Worm (Caenorhabditis elegans): ENCODE measurements around the gene memi-1.
A peak's percentile ranks its signal among the peaks of the same experiment; 100 is the strongest.

Gene memi-1

DNA sequence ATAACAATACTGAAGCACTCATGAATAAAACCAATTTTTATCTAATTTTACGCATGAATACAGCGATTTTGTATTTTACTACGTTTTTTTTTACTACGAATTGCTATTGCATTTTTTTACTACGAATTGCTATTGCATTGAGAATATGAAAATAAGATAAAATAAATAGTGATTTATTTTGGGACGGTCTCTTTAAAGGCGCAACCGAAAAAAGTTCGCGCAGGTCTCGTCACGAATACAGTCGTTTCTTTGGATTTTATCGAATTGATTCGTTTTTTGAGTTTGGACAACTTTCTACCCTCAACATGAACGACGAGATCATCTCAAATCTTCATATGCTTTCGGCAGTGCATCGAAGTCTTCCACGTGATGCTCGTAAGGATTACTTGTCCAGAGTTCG lies 8.4 kb downstream of the memi-1 start, which contains the start of gene Y17G9B.4:
Y17G9B.4 (plus strand) TSS at position 306 of the 400 bp plus-strand sequence.
- TF ChIP-seq nfya-1 (tag; optimal IDR thresholded peaks at IDR 0.05; ENCODE audit: insufficient read depth) (no peak), elt-2 (tag; optimal IDR thresholded peaks at IDR 0.05) (no peak), ztf-4 (tag; optimal IDR thresholded peaks at IDR 0.05) (no peak), nhr-237 (tag; optimal IDR thresholded peaks at IDR 0.05) (no peak), daf-12 (tag; optimal IDR thresholded peaks at IDR 0.05) (no peak)

DNA sequence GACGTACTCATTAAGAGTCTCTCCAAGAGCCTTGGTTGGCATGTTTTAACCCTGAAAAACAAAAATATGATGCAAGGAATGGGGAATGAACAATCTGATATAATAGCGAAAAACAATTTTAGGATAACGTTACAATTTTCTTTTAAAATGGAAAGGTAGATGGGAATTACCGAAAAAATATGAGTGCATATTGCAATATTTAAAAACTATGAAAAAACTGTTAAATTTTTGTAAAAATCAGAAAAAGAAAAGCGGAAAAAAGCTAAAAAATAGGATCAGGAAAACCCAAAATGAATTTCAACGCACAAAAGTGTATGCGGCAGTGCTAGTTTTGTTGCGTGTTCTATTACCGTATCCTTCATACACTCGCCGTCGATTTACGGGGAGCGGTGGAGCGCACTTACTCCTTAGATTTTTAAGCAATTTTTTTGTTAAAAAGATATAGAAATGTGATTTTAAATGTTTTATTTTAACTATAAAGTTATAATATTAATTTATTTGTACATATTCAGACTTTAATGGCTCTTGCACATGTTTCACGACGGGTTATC lies 10.4 kb downstream of the memi-1 start, which contains the start of the genes rpl-20 and Y17G9B.5:
rpl-20 (minus strand) TSS at position 51 of the 551 bp plus-strand sequence.
Y17G9B.5 (plus strand) TSS at position 513 of the 551 bp plus-strand sequence.
- TF ChIP-seq lin-15B (tag; optimal IDR thresholded peaks at IDR 0.05) (peak; percentile 100), elt-1 (tag; optimal IDR thresholded peaks at IDR 0.05) (peak; percentile 97), ceh-16 (tag; optimal IDR thresholded peaks at IDR 0.05) (peak; percentile 60), tbx-2 (tag; optimal IDR thresholded peaks at IDR 0.05) (peak; percentile 98), nhr-43 (tag; optimal IDR thresholded peaks at IDR 0.05; ENCODE audit: poor library complexity, severe bottlenecking) (peak; percentile 99), nhr-77 (tag; optimal IDR thresholded peaks at IDR 0.05) (peak; percentile 97), nhr-237 (tag; optimal IDR thresholded peaks at IDR 0.05) (peak; percentile 39), ceh-9 (tag; optimal IDR thresholded peaks at IDR 0.05) (no peak), fkh-2 (tag; optimal IDR thresholded peaks at IDR 0.05) (peak; percentile 83), pha-4 (tag; optimal IDR thresholded peaks at IDR 0.05) (peak; percentile 100), nhr-76 (tag; optimal IDR thresholded peaks at IDR 0.05) (peak; percentile 90), elt-2 (tag; optimal IDR thresholded peaks at IDR 0.05) (peak; percentile 98), hmg-11 (tag; optimal IDR thresholded peaks at IDR 0.05) (peak; percentile 100), mml-1 (tag; optimal IDR thresholded peaks at IDR 0.05) (no peak), lsy-12 (tag; optimal IDR thresholded peaks at IDR 0.05) (peak; percentile 100), nhr-67 (tag; optimal IDR thresholded peaks at IDR 0.05) (peak; percentile 67), zag-1 (tag; optimal IDR thresholded peaks at IDR 0.05) (peak; percentile 87), fkh-10 (GFP tag; optimal IDR thresholded peaks at IDR 0.05) (peak; percentile 100), jun-1 (tag; optimal IDR thresholded peaks at IDR 0.05) (peak; percentile 99), ceh-28 (tag; optimal IDR thresholded peaks at IDR 0.05) (peak; percentile 98), nhr-23 (tag; optimal IDR thresholded peaks at IDR 0.05) (peak; percentile 100), lin-39 (tag; optimal IDR thresholded peaks at IDR 0.05) (peak; percentile 99), elt-3 (tag; optimal IDR thresholded peaks at IDR 0.05) (peak; percentile 94 to 97 (median 94)), aly-2 (tag; optimal IDR thresholded peaks at IDR 0.05) (peak; percentile 97), fos-1 (tag; optimal IDR thresholded peaks at IDR 0.05) (peak; percentile 94), pqm-1 (tag; optimal IDR thresholded peaks at IDR 0.05) (peak; percentile 100), nhr-12 (tag; optimal IDR thresholded peaks at IDR 0.05) (no peak), nfya-1 (tag; optimal IDR thresholded peaks at IDR 0.05; ENCODE audit: insufficient read depth) (peak; percentile 100), egl-5 (tag; optimal IDR thresholded peaks at IDR 0.05) (peak; percentile 98), snpc-4 (tag; optimal IDR thresholded peaks at IDR 0.05) (peak; percentile 98), mdl-1 (tag; optimal IDR thresholded peaks at IDR 0.05) (peak; percentile 31), ama-1 (optimal IDR thresholded peaks at IDR 0.05) (peak; percentile 91), R02D3.7 (tag; optimal IDR thresholded peaks at IDR 0.05) (peak; percentile 100), ceh-82 (tag; optimal IDR thresholded peaks at IDR 0.05) (peak; percentile 98), daf-12 (tag; optimal IDR thresholded peaks at IDR 0.05) (peak; percentile 87), nhr-11 (tag; optimal IDR thresholded peaks at IDR 0.05) (peak; percentile 98), egl-27 (tag; optimal IDR thresholded peaks at IDR 0.05) (peak; percentile 94), skn-1 (tag; optimal IDR thresholded peaks at IDR 0.05) (peak; percentile 97), unc-39 (tag; optimal IDR thresholded peaks at IDR 0.05) (peak; percentile 42), ZK546.5 (tag; optimal IDR thresholded peaks at IDR 0.05) (peak; percentile 83), ztf-11 (tag; optimal IDR thresholded peaks at IDR 0.05) (peak; percentile 64), nhr-28 (tag; optimal IDR thresholded peaks at IDR 0.05) (peak; percentile 98), eor-1 (tag; optimal IDR thresholded peaks at IDR 0.05) (no peak), ztf-4 (tag; optimal IDR thresholded peaks at IDR 0.05) (peak; percentile 97), sea-2 (GFP tag; optimal IDR thresholded peaks at IDR 0.05) (peak; percentile 85), nhr-25 (tag; optimal IDR thresholded peaks at IDR 0.05) (peak; percentile 100), unc-62 (GFP tag; optimal IDR thresholded peaks at IDR 0.05) (peak; percentile 97)
